Fruit fly (Drosophila melanogaster) whole organism: Measurements from ENCODE around the gene CG42571.

ENCODE experiments used
- CG8478 ChIP-seq: fragments of >200 bp; optimal IDR thresholded peaks from 2 replicates; lab custom pipeline; 2018; ENCODE audit warnings: inconsistent platforms
- Dll ChIP-seq: fragments of >200 bp; optimal IDR thresholded peaks from 2 replicates; lab custom pipeline; 2017
- pan ChIP-seq: fragments of >200 bp; optimal IDR thresholded peaks from 2 replicates; lab custom pipeline; 2017
- psq ChIP-seq: fragments of >200 bp; optimal IDR thresholded peaks from 2 replicates; lab custom pipeline; 2017
- usp ChIP-seq: fragments of >200 bp; optimal IDR thresholded peaks from 2 replicates; lab custom pipeline; 2017; ENCODE audit warnings: missing biosample characterization, missing genetic modification characterization, mixed read lengths

DNA sequence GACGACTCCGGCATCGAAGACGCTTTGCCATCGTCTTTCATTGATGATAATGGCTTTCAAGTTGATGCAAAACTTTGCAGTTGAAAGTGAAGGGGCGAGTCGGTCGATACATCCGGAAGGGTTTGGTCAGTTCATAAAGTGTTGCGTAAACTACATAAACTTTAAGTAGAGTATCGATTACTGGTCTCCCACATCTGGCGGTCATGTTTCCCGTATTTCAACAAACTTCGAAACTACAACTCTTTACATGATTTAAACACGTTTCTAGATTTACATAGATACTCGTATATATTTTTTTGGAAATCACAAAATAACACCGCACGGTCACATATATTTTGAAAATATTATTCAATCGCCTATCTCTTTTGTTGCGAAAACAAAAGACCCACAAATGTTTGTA is 28.5 kb upstream of the CG42571 start, which contains the start of gene CG34452:
- TF ChIP-seq pan (lab: Kevin White, UChicago) (no peak), psq (no peak), usp (GFP tag; lab: Kevin White, UChicago) (no peak), Dll (lab: Kevin White, UChicago) (no peak), CG8478 (lab: Kevin White, UChicago) (no peak)
